Worm (Caenorhabditis elegans): ENCODE data around the gene srg-39.

The srg-39 gene

DNA sequence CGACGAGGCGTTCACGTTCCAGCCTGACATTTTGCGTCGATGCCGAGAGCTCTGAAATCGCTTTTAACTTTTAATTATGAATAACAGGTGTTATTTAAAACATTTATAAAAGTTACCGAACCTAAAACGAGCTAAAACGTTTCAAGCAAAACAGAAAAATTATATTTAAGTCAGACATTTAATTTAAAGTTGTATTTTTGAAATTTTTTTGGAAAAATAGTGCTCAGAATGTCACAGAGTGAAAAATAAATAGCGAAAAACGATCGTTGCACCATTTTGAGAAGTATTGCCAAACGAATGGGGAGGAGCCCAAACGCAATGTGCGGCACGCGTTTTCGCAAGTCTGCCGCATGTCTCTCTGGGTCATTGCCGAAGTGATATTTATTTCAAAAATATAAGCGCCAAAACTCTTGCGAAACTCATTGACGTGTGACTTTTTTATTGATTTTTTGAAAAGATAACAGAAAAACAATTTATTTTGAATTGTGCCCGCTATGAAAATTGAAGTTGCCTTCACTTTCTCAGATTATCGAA is 39.1 kb downstream of the srg-39 start, which contains the start of gene erfa-3 (continued):
- peak; percentile 60 for TF ChIP-seq lin-13 (GFP tag; optimal IDR thresholded peaks at IDR 0.05)
- no peak for TF ChIP-seq daf-8 (GFP tag; IDR thresholded peaks at IDR 0.05)
- no peak for TF ChIP-seq mxl-2 (GFP tag; conservative IDR thresholded peaks at IDR 0.05)
- peak; percentile 49 for TF ChIP-seq mxl-3 (GFP tag; optimal IDR thresholded peaks at IDR 0.05)
- no peak for TF ChIP-seq saeg-2 (GFP tag; IDR thresholded peaks at IDR 0.05)
- peak; percentile 54 for TF ChIP-seq nhr-102 (tag; optimal IDR thresholded peaks at IDR 0.05)
- 0 out of 2 replicates have a peak, but pooled peaks have one; percentile 13 for TF ChIP-seq ceh-20 (GFP tag; IDR thresholded peaks at IDR 0.05)
- peak; percentile 48 for TF ChIP-seq nhr-28 (tag; optimal IDR thresholded peaks at IDR 0.05)
- TF ChIP-seq F37D6.2 (tag; optimal IDR thresholded peaks at IDR 0.05): no peak
- TF ChIP-seq ztf-7 (tag; optimal IDR thresholded peaks at IDR 0.05): peak; percentile 58
- TF ChIP-seq hlh-30 (tag; optimal IDR thresholded peaks at IDR 0.05; ENCODE audit: insufficient read depth): peak; percentile 74
- TF ChIP-seq attf-4 (tag; optimal IDR thresholded peaks at IDR 0.05): no peak
- TF ChIP-seq aha-1 (tag): peak; percentile 31
- no peak for TF ChIP-seq Y48G9A.11 (GFP tag; IDR thresholded peaks at IDR 0.05)
- no peak for TF ChIP-seq ceh-28 (tag; optimal IDR thresholded peaks at IDR 0.05)
- no peak for TF ChIP-seq nhr-11 (tag; optimal IDR thresholded peaks at IDR 0.05)

- peak; percentile 58 for TF ChIP-seq aha-1 (tag)
These were observed 42.6 kb downstream of the srg-39 start, which contains the start of gene Y42A5A.5 for ce11 chrV:11109647-11110046. Gene Y42A5A.5 (minus strand): TSS chrV:11109747.

ce11 chrV:11104408-11104807 is 47.8 kb downstream of the srg-39 start:
- no peak for TF ChIP-seq fkh-10 (GFP tag; optimal IDR thresholded peaks at IDR 0.05)
- TF ChIP-seq ceh-28 (tag; optimal IDR thresholded peaks at IDR 0.05): no peak
- TF ChIP-seq Y5F2A.4 (GFP tag; optimal IDR thresholded peaks at IDR 0.05): no peak
- peak in 1 of 2 experiments; percentile 90 for TF ChIP-seq unc-62 (GFP tag; optimal IDR thresholded peaks at IDR 0.05 in 1 of 2)
- no peak for TF ChIP-seq unc-62 (tag; optimal IDR thresholded peaks at IDR 0.05)
- no peak for TF ChIP-seq lin-1 (GFP tag; IDR thresholded peaks at IDR 0.05)
- TF ChIP-seq lin-38 (GFP tag; IDR thresholded peaks at IDR 0.05): no peak
- TF ChIP-seq ztf-7 (tag; optimal IDR thresholded peaks at IDR 0.05): no peak
- no peak for TF ChIP-seq nhr-102 (tag; optimal IDR thresholded peaks at IDR 0.05)
